1 fruit fly cellular context compared by ENCODE assay signal in the genomic region with DNA sequence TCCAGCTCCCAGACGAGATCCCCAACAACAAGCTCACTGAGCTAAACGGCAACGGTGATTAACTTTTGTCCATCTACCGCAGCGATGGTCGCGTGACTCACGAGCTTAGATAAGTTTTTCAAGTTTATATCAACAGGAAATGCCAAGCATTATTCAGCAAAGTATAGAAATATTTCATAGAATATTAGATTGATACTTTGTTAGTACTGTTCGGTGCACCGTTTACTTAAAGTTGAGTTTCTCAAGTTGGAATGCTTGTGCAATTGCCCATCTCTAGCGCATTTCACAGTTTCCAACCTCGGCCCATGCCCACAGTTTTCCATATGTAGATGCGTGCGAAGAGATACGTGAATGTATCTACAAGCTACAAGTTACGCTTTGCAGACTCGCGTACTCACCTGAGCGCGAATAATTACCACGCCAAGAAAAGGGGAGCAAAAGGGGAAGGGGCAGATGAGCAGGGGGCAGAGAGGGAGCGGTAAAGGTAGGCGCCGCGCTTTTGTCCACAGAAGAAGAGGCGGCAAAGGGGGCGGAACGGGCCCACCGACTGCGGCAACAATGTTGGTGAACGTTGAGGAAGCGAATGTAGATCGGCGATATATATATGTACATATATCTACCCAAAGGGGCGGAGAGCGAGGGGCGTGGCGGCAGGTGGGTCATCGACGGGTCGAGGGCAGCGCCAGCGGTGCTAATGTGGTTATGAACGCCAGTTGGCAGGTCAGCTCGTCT.
TF ChIP-seq lines count a peak whose summit lies in the region.

No protein-coding gene starts in this region.

TF ChIP-seq in whole organism, embryonic, 481 proteins besides CTCF, POLR2A, EP300 and RAD21 (continued from another document and continues in another):
- TF ChIP-seq dpn (GFP tag; optimal IDR thresholded peaks at IDR 0.05; lab: Kevin White, UChicago) (peak; percentile 21 to 43), Taf1 (GFP tag; IDR thresholded peaks at IDR 0.05; lab: Robert Waterston, UW) (no peak), Max (GFP tag; optimal IDR thresholded peaks at IDR 0.05; lab: Kevin White, UChicago) (no peak), NC2β (GFP tag; optimal IDR thresholded peaks at IDR 0.05; lab: Kevin White, UChicago) (no peak), Ptx1 (GFP tag; IDR thresholded peaks at IDR 0.05; lab: Robert Waterston, UW) (peak; percentile 70), Oli (tag; optimal IDR thresholded peaks at IDR 0.05; lab: Kevin White, UChicago) (peak; percentile 68), Dfd (GFP tag; optimal IDR thresholded peaks at IDR 0.05; lab: Kevin White, UChicago) (no peak), Drgx (GFP tag; IDR thresholded peaks at IDR 0.05; lab: Robert Waterston, UW) (peak; percentile 83), sd (tag; optimal IDR thresholded peaks at IDR 0.05; lab: Kevin White, UChicago) (no peak), CG1529 (GFP tag; optimal IDR thresholded peaks at IDR 0.05; lab: Kevin White, UChicago) (peak; percentile 10), schlank (tag; optimal IDR thresholded peaks at IDR 0.05; lab: Kevin White, UChicago) (no peak), CG10431 (GFP tag; optimal IDR thresholded peaks at IDR 0.05; lab: Kevin White, UChicago) (no peak), CG11504 (tag; optimal IDR thresholded peaks at IDR 0.05; lab: Kevin White, UChicago) (peak; percentile 70), gcm2 (GFP tag; optimal IDR thresholded peaks at IDR 0.05; lab: Kevin White, UChicago) (no peak), Xbp1 (GFP tag; optimal IDR thresholded peaks at IDR 0.05; lab: Kevin White, UChicago) (peak; percentile 57), maf-S (GFP tag; optimal IDR thresholded peaks at IDR 0.05; lab: Kevin White, UChicago) (no peak), CG14014 (GFP tag; IDR thresholded peaks at IDR 0.05; lab: Robert Waterston, UW) (0 out of 2 replicates have a peak, but pooled peaks have one; percentile 34), CG17802 (tag; optimal IDR thresholded peaks at IDR 0.05; lab: Kevin White, UChicago) (no peak), CG17912 (GFP tag; optimal IDR thresholded peaks at IDR 0.05; lab: Kevin White, UChicago) (no peak), CG31441 (GFP tag; IDR thresholded peaks at IDR 0.05; lab: Robert Waterston, UW) (peak; percentile 74), sisA (GFP tag; IDR thresholded peaks at IDR 0.05; lab: Robert Waterston, UW) (peak; percentile 66), shn (GFP tag; optimal IDR thresholded peaks at IDR 0.05; lab: Kevin White, UChicago) (no peak), Lim3 (GFP tag; IDR thresholded peaks at IDR 0.05; lab: Robert Waterston, UW) (no peak), Myb (GFP tag; optimal IDR thresholded peaks at IDR 0.05; lab: Kevin White, UChicago) (no peak), Doc2 (GFP tag; IDR thresholded peaks at IDR 0.05; lab: Robert Waterston, UW) (no peak), cad (GFP tag; optimal IDR thresholded peaks at IDR 0.05; lab: Kevin White, UChicago) (no peak), HmgZ (tag; optimal IDR thresholded peaks at IDR 0.05; lab: Kevin White, UChicago) (peak; percentile 14), CG12236 (GFP tag; optimal IDR thresholded peaks at IDR 0.05; lab: Kevin White, UChicago) (no peak), CG9817 (tag; optimal IDR thresholded peaks at IDR 0.05; lab: Kevin White, UChicago) (no peak), Dbx (GFP tag; IDR thresholded peaks at IDR 0.05; lab: Robert Waterston, UW) (no peak), Med (GFP tag; lab: Kevin White, UChicago) (peak; percentile 79), CG7839 (tag; optimal IDR thresholded peaks at IDR 0.05; lab: Kevin White, UChicago) (peak; percentile 43), da (GFP tag; optimal IDR thresholded peaks at IDR 0.05; lab: Kevin White, UChicago) (no peak), usp (GFP tag; optimal IDR thresholded peaks at IDR 0.05; lab: Kevin White, UChicago) (no peak), CG11560 (tag; IDR thresholded peaks at IDR 0.05; lab: Robert Waterston, UW) (0 out of 3 replicates have a peak, but pooled peaks have one; percentile 13), Pdp1 (GFP tag; optimal IDR thresholded peaks at IDR 0.05; lab: Kevin White, UChicago) (peak in 1 of 2 experiments; percentile 67), NfI (GFP tag; optimal IDR thresholded peaks at IDR 0.05; lab: Kevin White, UChicago) (no peak), hb (GFP tag; IDR thresholded peaks at IDR 0.05; lab: Robert Waterston, UW; ENCODE audit: partially characterized antibody) (peak; percentile 76), Mes4 (GFP tag; optimal IDR thresholded peaks at IDR 0.05; lab: Kevin White, UChicago) (no peak), E2f2 (GFP tag; IDR thresholded peaks at IDR 0.05; lab: Robert Waterston, UW) (no peak), Elba2 (GFP tag; optimal IDR thresholded peaks at IDR 0.05; lab: Kevin White, UChicago) (no peak), D19B (GFP tag; optimal IDR thresholded peaks at IDR 0.05; lab: Kevin White, UChicago) (no peak), h (optimal IDR thresholded peaks at IDR 0.05; lab: Kevin White, UChicago) (no peak), dimm (GFP tag; IDR thresholded peaks at IDR 0.05; lab: Robert Waterston, UW) (no peak), CG7928 (GFP tag; optimal IDR thresholded peaks at IDR 0.05; lab: Kevin White, UChicago) (no peak), CG9215 (GFP tag; IDR thresholded peaks at IDR 0.05; lab: Robert Waterston, UW) (no peak), peb (GFP tag; IDR thresholded peaks at IDR 0.05; lab: Robert Waterston, UW) (no peak), HLH3B (GFP tag; IDR thresholded peaks at IDR 0.05; lab: Robert Waterston, UW) (peak; percentile 41; the same call in 1 of the 2 replicates), crc (GFP tag; optimal IDR thresholded peaks at IDR 0.05; lab: Kevin White, UChicago) (no peak), CHES-1-like (GFP tag; optimal IDR thresholded peaks at IDR 0.05; lab: Kevin White, UChicago) (no peak), MBD-R2 (GFP tag; IDR thresholded peaks at IDR 0.05; lab: Robert Waterston, UW) (no peak), CG4854 (GFP tag; optimal IDR thresholded peaks at IDR 0.05; lab: Kevin White, UChicago) (no peak), CG2875 (GFP tag; optimal IDR thresholded peaks at IDR 0.05; lab: Kevin White, UChicago) (peak; percentile 47), Tbp (GFP tag; optimal IDR thresholded peaks at IDR 0.05; lab: Kevin White, UChicago) (no peak), CG15073 (GFP tag; optimal IDR thresholded peaks at IDR 0.05; lab: Kevin White, UChicago) (no peak), CG6272 (GFP tag; IDR thresholded peaks at IDR 0.05; lab: Robert Waterston, UW) (0 out of 2 replicates have a peak, but pooled peaks have one; percentile 22), Usf (GFP tag; optimal IDR thresholded peaks at IDR 0.05; lab: Kevin White, UChicago) (no peak), CG10565 (GFP tag; optimal IDR thresholded peaks at IDR 0.05; lab: Kevin White, UChicago) (no peak), Hand (GFP tag; optimal IDR thresholded peaks at IDR 0.05; lab: Kevin White, UChicago) (no peak), ken (GFP tag; IDR thresholded peaks at IDR 0.05; lab: Robert Waterston, UW) (peak; percentile 65; the same call in 2 of the 3 replicates), repo (GFP tag; optimal IDR thresholded peaks at IDR 0.05; lab: Kevin White, UChicago) (peak; percentile 34), CG3995 (GFP tag; optimal IDR thresholded peaks at IDR 0.05; lab: Kevin White, UChicago) (no peak), CG32772 (GFP tag; IDR thresholded peaks at IDR 0.05; lab: Robert Waterston, UW) (peak; percentile 26; the same call in 1 of the 2 replicates), vnd (GFP tag; IDR thresholded peaks at IDR 0.05; lab: Robert Waterston, UW; ENCODE audit: partially characterized antibody) (0 out of 3 replicates have a peak, but pooled peaks have one; percentile 45), CG11456 (GFP tag; IDR thresholded peaks at IDR 0.05; lab: Robert Waterston, UW) (no peak), HLHmδ (GFP tag; optimal IDR thresholded peaks at IDR 0.05; lab: Kevin White, UChicago) (no peak), sqz (GFP tag; optimal IDR thresholded peaks at IDR 0.05; lab: Kevin White, UChicago) (no peak), Hmr (GFP tag; optimal IDR thresholded peaks at IDR 0.05; lab: Kevin White, UChicago) (no peak), Dip3 (GFP tag; optimal IDR thresholded peaks at IDR 0.05; lab: Kevin White, UChicago) (no peak), CoRest (tag; optimal IDR thresholded peaks at IDR 0.05; lab: Kevin White, UChicago) (peak; percentile 39), CG5245 (GFP tag; optimal IDR thresholded peaks at IDR 0.05; lab: Kevin White, UChicago) (no peak), fd102C (GFP tag; optimal IDR thresholded peaks at IDR 0.05; lab: Kevin White, UChicago) (no peak), pzg (GFP tag; optimal IDR thresholded peaks at IDR 0.05; lab: Kevin White, UChicago) (no peak), crp (GFP tag; optimal IDR thresholded peaks at IDR 0.05; lab: Kevin White, UChicago) (no peak), otp (GFP tag; IDR thresholded peaks at IDR 0.05; lab: Robert Waterston, UW) (no peak; the same call in 2 of the 3 replicates), CG5953 (GFP tag; IDR thresholded peaks at IDR 0.05; lab: Robert Waterston, UW) (peak; percentile 28; the same call in 1 of the 2 replicates), CG17361 (GFP tag; IDR thresholded peaks at IDR 0.05; lab: Robert Waterston, UW) (peak; percentile 54; the same call in 2 of the 3 replicates), fu2 (GFP tag; optimal IDR thresholded peaks at IDR 0.05; lab: Kevin White, UChicago) (no peak), CG2712 (tag; optimal IDR thresholded peaks at IDR 0.05; lab: Kevin White, UChicago) (peak; percentile 71), mam (GFP tag; optimal IDR thresholded peaks at IDR 0.05; lab: Kevin White, UChicago) (no peak), CG32767 (GFP tag; IDR thresholded peaks at IDR 0.05; lab: Robert Waterston, UW) (peak; percentile 57; the same call in 1 of the 2 replicates), Sox100B (GFP tag; optimal IDR thresholded peaks at IDR 0.05; lab: Kevin White, UChicago) (peak; percentile 22), NFAT (GFP tag; IDR thresholded peaks at IDR 0.05; lab: Robert Waterston, UW) (no peak), slou (GFP tag; optimal IDR thresholded peaks at IDR 0.05; lab: Kevin White, UChicago) (no peak), CG1647 (GFP tag; optimal IDR thresholded peaks at IDR 0.05; lab: Kevin White, UChicago) (peak; percentile 50), pfk (GFP tag; optimal IDR thresholded peaks at IDR 0.05; lab: Kevin White, UChicago) (no peak), Fer1 (GFP tag; optimal IDR thresholded peaks at IDR 0.05; lab: Kevin White, UChicago) (peak; percentile 18), CG9437 (GFP tag; optimal IDR thresholded peaks at IDR 0.05; lab: Kevin White, UChicago) (peak; percentile 29), ci (GFP tag; IDR thresholded peaks at IDR 0.05; lab: Robert Waterston, UW) (peak; percentile 69; the same call in 1 of the 3 replicates), CG11398 (GFP tag; optimal IDR thresholded peaks at IDR 0.05; lab: Kevin White, UChicago) (peak; percentile 20), CG8478 (optimal IDR thresholded peaks at IDR 0.05; lab: Kevin White, UChicago) (no peak), Six4 (GFP tag; optimal IDR thresholded peaks at IDR 0.05; lab: Kevin White, UChicago) (no peak), D19A (tag; optimal IDR thresholded peaks at IDR 0.05; lab: Kevin White, UChicago) (peak; percentile 14), luna (GFP tag; optimal IDR thresholded peaks at IDR 0.05; lab: Kevin White, UChicago) (no peak), CG12155 (GFP tag; optimal IDR thresholded peaks at IDR 0.05; lab: Kevin White, UChicago) (no peak), CG15601 (tag; optimal IDR thresholded peaks at IDR 0.05; lab: Kevin White, UChicago) (peak; percentile 41), CG1602 (GFP tag; optimal IDR thresholded peaks at IDR 0.05; lab: Kevin White, UChicago) (peak; percentile 22), PHDP (tag; optimal IDR thresholded peaks at IDR 0.05; lab: Kevin White, UChicago) (peak; percentile 60), z (GFP tag; IDR thresholded peaks at IDR 0.05; lab: Robert Waterston, UW) (0 out of 3 replicates have a peak, but pooled peaks have one; percentile 21), chn (GFP tag; optimal IDR thresholded peaks at IDR 0.05; lab: Kevin White, UChicago) (no peak), MESR4 (GFP tag; optimal IDR thresholded peaks at IDR 0.05; lab: Kevin White, UChicago) (no peak), cas (GFP tag; IDR thresholded peaks at IDR 0.05; lab: Robert Waterston, UW) (no peak), CG14965 (GFP tag; optimal IDR thresholded peaks at IDR 0.05; lab: Kevin White, UChicago; ENCODE audit: borderline replicate concordance) (no peak), HmgD (GFP tag; optimal IDR thresholded peaks at IDR 0.05; lab: Kevin White, UChicago) (no peak), CG3407 (GFP tag; optimal IDR thresholded peaks at IDR 0.05; lab: Kevin White, UChicago) (peak; percentile 46), sr (GFP tag; IDR thresholded peaks at IDR 0.05; lab: Robert Waterston, UW) (no peak), zfh2 (GFP tag; optimal IDR thresholded peaks at IDR 0.05; lab: Kevin White, UChicago) (no peak), dm (GFP tag; optimal IDR thresholded peaks at IDR 0.05; lab: Kevin White, UChicago) (no peak), CG3163 (GFP tag; optimal IDR thresholded peaks at IDR 0.05; lab: Kevin White, UChicago) (no peak), Bteb2 (GFP tag; optimal IDR thresholded peaks at IDR 0.05; lab: Kevin White, UChicago) (no peak), CG30020 (tag; optimal IDR thresholded peaks at IDR 0.05; lab: Kevin White, UChicago) (no peak), tio (GFP tag; optimal IDR thresholded peaks at IDR 0.05; lab: Kevin White, UChicago) (no peak), CG10959 (GFP tag; IDR thresholded peaks at IDR 0.05; lab: Robert Waterston, UW) (no peak), CG34422 (GFP tag; IDR thresholded peaks at IDR 0.05; lab: Robert Waterston, UW) (no peak), mirr (GFP tag; optimal IDR thresholded peaks at IDR 0.05; lab: Kevin White, UChicago) (no peak), tgo (GFP tag; IDR thresholded peaks at IDR 0.05; lab: Robert Waterston, UW) (peak; percentile 53), gsb (GFP tag; IDR thresholded peaks at IDR 0.05; lab: Robert Waterston, UW) (no peak), fd64A (GFP tag; optimal IDR thresholded peaks at IDR 0.05; lab: Kevin White, UChicago) (no peak), ato (GFP tag; IDR thresholded peaks at IDR 0.05; lab: Robert Waterston, UW; ENCODE audit: partially characterized antibody) (no peak), Vsx1 (GFP tag; optimal IDR thresholded peaks at IDR 0.05; lab: Kevin White, UChicago) (no peak), CG6791 (GFP tag; IDR thresholded peaks at IDR 0.05; lab: Robert Waterston, UW; ENCODE audit: partially characterized antibody) (no peak), Dad (GFP tag; optimal IDR thresholded peaks at IDR 0.05; lab: Kevin White, UChicago) (peak; percentile 36), CG13296 (GFP tag; optimal IDR thresholded peaks at IDR 0.05; lab: Kevin White, UChicago) (no peak), grau (tag; optimal IDR thresholded peaks at IDR 0.05; lab: Kevin White, UChicago) (peak; percentile 59), CG1603 (tag; optimal IDR thresholded peaks at IDR 0.05; lab: Kevin White, UChicago) (peak; percentile 68), CG16779 (GFP tag; IDR thresholded peaks at IDR 0.05; lab: Robert Waterston, UW) (no peak)
